Worm (Caenorhabditis elegans): ENCODE data around the gene gem-4.

gem-4 gene

ce11 chrIV:11743813-11744212 is 1.6 kb upstream of the gem-4 start:
- TF ChIP-seq klf-2 (GFP tag; conservative IDR thresholded peaks at IDR 0.05) (no peak), tab-1 (GFP tag; IDR thresholded peaks at IDR 0.05) (no peak), T22C8.4 (GFP tag; IDR thresholded peaks at IDR 0.05) (no peak), ref-1 (GFP tag; conservative IDR thresholded peaks at IDR 0.05) (no peak), cog-1 (tag; optimal IDR thresholded peaks at IDR 0.05) (no peak), ztf-29 (GFP tag; IDR thresholded peaks at IDR 0.05) (no peak), med-1 (GFP tag; optimal IDR thresholded peaks at IDR 0.05; ENCODE audit: insufficient read depth) (no peak)

- TF ChIP-seq tab-1 (GFP tag; IDR thresholded peaks at IDR 0.05), result no peak
- TF ChIP-seq T22C8.4 (GFP tag; IDR thresholded peaks at IDR 0.05), result no peak
- TF ChIP-seq ztf-29 (GFP tag; IDR thresholded peaks at IDR 0.05), result no peak
- no peak for TF ChIP-seq ref-1 (GFP tag; conservative IDR thresholded peaks at IDR 0.05)
- TF ChIP-seq klf-2 (GFP tag; conservative IDR thresholded peaks at IDR 0.05), result no peak
- no peak for TF ChIP-seq med-1 (GFP tag; optimal IDR thresholded peaks at IDR 0.05; ENCODE audit: insufficient read depth)
- no peak for TF ChIP-seq ztf-23 (GFP tag; IDR thresholded peaks at IDR 0.05)
- no peak for TF ChIP-seq cog-1 (tag; optimal IDR thresholded peaks at IDR 0.05)
- no peak for TF ChIP-seq flt-1 (GFP tag; IDR thresholded peaks at IDR 0.05)
Observed at ce11 chrIV:11744287-11744686, 1.2 kb upstream of the gem-4 start.

ce11 chrIV:11748852-11749251 is 3.4 kb downstream of the gem-4 start, which contains the start of gene T12A7.6:
Gene T12A7.6 (plus strand): TSS chrIV:11749220.
- TF ChIP-seq flt-1 (GFP tag; IDR thresholded peaks at IDR 0.05), result no peak
- TF ChIP-seq T22C8.4 (GFP tag; IDR thresholded peaks at IDR 0.05), result no peak
- no peak for TF ChIP-seq klf-2 (GFP tag; conservative IDR thresholded peaks at IDR 0.05)
- TF ChIP-seq tab-1 (GFP tag; IDR thresholded peaks at IDR 0.05), result no peak
- no peak for TF ChIP-seq med-1 (GFP tag; optimal IDR thresholded peaks at IDR 0.05; ENCODE audit: insufficient read depth)
- no peak for TF ChIP-seq ref-1 (GFP tag; conservative IDR thresholded peaks at IDR 0.05)
- no peak for TF ChIP-seq cog-1 (tag; optimal IDR thresholded peaks at IDR 0.05)
- no peak for TF ChIP-seq ztf-29 (GFP tag; IDR thresholded peaks at IDR 0.05)
- TF ChIP-seq ztf-23 (GFP tag; IDR thresholded peaks at IDR 0.05), result no peak

ce11 chrIV:11754328-11754727 is 8.9 kb downstream of the gem-4 start, which contains the start of gene scl-18:
Gene scl-18 (minus strand): TSS chrIV:11754428.
- TF ChIP-seq klf-2 (GFP tag; conservative IDR thresholded peaks at IDR 0.05) (no peak), ref-1 (GFP tag; conservative IDR thresholded peaks at IDR 0.05) (no peak), T22C8.4 (GFP tag; IDR thresholded peaks at IDR 0.05) (no peak), flt-1 (GFP tag; IDR thresholded peaks at IDR 0.05) (no peak)

- TF ChIP-seq tab-1 (GFP tag; IDR thresholded peaks at IDR 0.05) (no peak), ztf-29 (GFP tag; IDR thresholded peaks at IDR 0.05) (no peak), T22C8.4 (GFP tag; IDR thresholded peaks at IDR 0.05) (no peak), ztf-23 (GFP tag; IDR thresholded peaks at IDR 0.05) (no peak), flt-1 (GFP tag; IDR thresholded peaks at IDR 0.05) (no peak)
Observed at ce11 chrIV:11755003-11755402, 9.6 kb downstream of the gem-4 start, which contains the start of gene T12A7.10. Gene T12A7.10 (minus strand): TSS chrIV:11755103.

ce11 chrIV:11755907-11756306 is 10.5 kb downstream of the gem-4 start, which contains the start of gene T12A7.9:
Gene T12A7.9 (minus strand): TSS chrIV:11756007.
- TF ChIP-seq T22C8.4 (GFP tag; IDR thresholded peaks at IDR 0.05) (no peak), ztf-29 (GFP tag; IDR thresholded peaks at IDR 0.05) (no peak), med-1 (GFP tag; optimal IDR thresholded peaks at IDR 0.05; ENCODE audit: insufficient read depth) (no peak), flt-1 (GFP tag; IDR thresholded peaks at IDR 0.05) (no peak), klf-2 (GFP tag; conservative IDR thresholded peaks at IDR 0.05) (no peak), tab-1 (GFP tag; IDR thresholded peaks at IDR 0.05) (no peak), ztf-23 (GFP tag; IDR thresholded peaks at IDR 0.05) (no peak), cog-1 (tag; optimal IDR thresholded peaks at IDR 0.05) (no peak), ref-1 (GFP tag; conservative IDR thresholded peaks at IDR 0.05) (no peak)

ce11 chrIV:11759852-11760251 is 14.4 kb downstream of the gem-4 start:
- TF ChIP-seq cog-1 (tag; optimal IDR thresholded peaks at IDR 0.05), result no peak
- no peak for TF ChIP-seq tab-1 (GFP tag; IDR thresholded peaks at IDR 0.05)
- TF ChIP-seq med-1 (GFP tag; optimal IDR thresholded peaks at IDR 0.05; ENCODE audit: insufficient read depth), result no peak
- TF ChIP-seq flt-1 (GFP tag; IDR thresholded peaks at IDR 0.05), result no peak
- TF ChIP-seq ztf-23 (GFP tag; IDR thresholded peaks at IDR 0.05), result no peak
- TF ChIP-seq klf-2 (GFP tag; conservative IDR thresholded peaks at IDR 0.05), result no peak
- no peak for TF ChIP-seq ref-1 (GFP tag; conservative IDR thresholded peaks at IDR 0.05)
- TF ChIP-seq T22C8.4 (GFP tag; IDR thresholded peaks at IDR 0.05), result no peak
- no peak for TF ChIP-seq ztf-29 (GFP tag; IDR thresholded peaks at IDR 0.05)

- TF ChIP-seq ztf-29 (GFP tag; IDR thresholded peaks at IDR 0.05), result no peak
- TF ChIP-seq tab-1 (GFP tag; IDR thresholded peaks at IDR 0.05), result no peak
- TF ChIP-seq klf-2 (GFP tag; conservative IDR thresholded peaks at IDR 0.05), result no peak
- TF ChIP-seq T22C8.4 (GFP tag; IDR thresholded peaks at IDR 0.05), result no peak
- TF ChIP-seq cog-1 (tag; optimal IDR thresholded peaks at IDR 0.05), result no peak
- TF ChIP-seq ref-1 (GFP tag; conservative IDR thresholded peaks at IDR 0.05), result no peak
- TF ChIP-seq med-1 (GFP tag; optimal IDR thresholded peaks at IDR 0.05; ENCODE audit: insufficient read depth), result no peak
- TF ChIP-seq flt-1 (GFP tag; IDR thresholded peaks at IDR 0.05), result no peak
- TF ChIP-seq ztf-23 (GFP tag; IDR thresholded peaks at IDR 0.05), result no peak
Observed at ce11 chrIV:11760700-11761459, 15.4 kb downstream of the gem-4 start, which contains the start of gene T12A7.2. Gene T12A7.2 (minus strand): TSS chrIV:11761111.

ce11 chrIV:11765507-11765906 is 20.1 kb downstream of the gem-4 start:
- TF ChIP-seq cog-1 (tag; optimal IDR thresholded peaks at IDR 0.05) (no peak), T22C8.4 (GFP tag; IDR thresholded peaks at IDR 0.05) (peak; percentile 73)

- TF ChIP-seq klf-2 (GFP tag; conservative IDR thresholded peaks at IDR 0.05) (no peak), tab-1 (GFP tag; IDR thresholded peaks at IDR 0.05) (no peak), flt-1 (GFP tag; IDR thresholded peaks at IDR 0.05) (no peak), med-1 (GFP tag; optimal IDR thresholded peaks at IDR 0.05; ENCODE audit: insufficient read depth) (no peak), ztf-23 (GFP tag; IDR thresholded peaks at IDR 0.05) (no peak), ztf-29 (GFP tag; IDR thresholded peaks at IDR 0.05) (no peak), ref-1 (GFP tag; conservative IDR thresholded peaks at IDR 0.05) (no peak), cog-1 (tag; optimal IDR thresholded peaks at IDR 0.05) (no peak), T22C8.4 (GFP tag; IDR thresholded peaks at IDR 0.05) (no peak)
Observed at ce11 chrIV:11769769-11770168, 24.3 kb downstream of the gem-4 start.

All from whole organism, midembryonic.